Worm (Caenorhabditis elegans): ENCODE measurements around the gene T23E1.1.

- TF ChIP-seq snpc-4 (tag; optimal IDR thresholded peaks at IDR 0.05), result no peak
- no peak for TF ChIP-seq aly-2 (tag; optimal IDR thresholded peaks at IDR 0.05)
- no peak for TF ChIP-seq mml-1 (tag; optimal IDR thresholded peaks at IDR 0.05)
Observed at ce11 chrIV:3121060-3121459, 30.1 kb upstream of the T23E1.1 start.
